Worm (Caenorhabditis elegans): ENCODE measurements around the gene F21C10.3.

ce11 chrV:9094976-9095375 lies 32.9 kb upstream of the F21C10.3 start:
- TF ChIP-seq sea-1 (GFP tag; conservative IDR thresholded peaks at IDR 0.05) (no peak), ama-1 (optimal IDR thresholded peaks at IDR 0.05) (no peak), ceh-36 (tag; optimal IDR thresholded peaks at IDR 0.05) (no peak), hnd-1 (tag; optimal IDR thresholded peaks at IDR 0.05) (no peak), pes-1 (GFP tag; IDR thresholded peaks at IDR 0.05) (no peak), ets-7 (tag; optimal IDR thresholded peaks at IDR 0.05) (no peak), flt-1 (GFP tag; IDR thresholded peaks at IDR 0.05) (no peak), ceh-13 (GFP tag; optimal IDR thresholded peaks at IDR 0.05) (no peak), tra-4 (tag; optimal IDR thresholded peaks at IDR 0.05) (no peak), tbx-11 (GFP tag; IDR thresholded peaks at IDR 0.05) (no peak), aly-1 (tag; optimal IDR thresholded peaks at IDR 0.05) (no peak), hmg-4 (GFP tag; optimal IDR thresholded peaks at IDR 0.05) (no peak)
